Fruit fly (Drosophila melanogaster) whole organism, embryonic: ENCODE results near the gene Gr93a.

ENCODE experiments used
- Bgb ChIP-seq: fragments of 200-800 bp; sonication (Bioruptor generic); IDR thresholded peaks from 2 replicates; pipeline ENCODE4 v1.3.6; 2022; ENCODE audit warnings: missing biosample characterization, missing genetic modification characterization; ENCODE audit not compliant: partially characterized antibody
- Bteb2 ChIP-seq: fragments of 200-800 bp; sonication (Bioruptor generic); optimal IDR thresholded peaks from 2 replicates; lab custom pipeline; 2016; ENCODE audit warnings: missing biosample characterization, missing genetic modification characterization
- CG10274 ChIP-seq: fragments of 200-800 bp; sonication (Bioruptor generic); optimal IDR thresholded peaks from 3 replicates; lab custom pipeline; 2017; ENCODE audit warnings: missing biosample characterization, mild to moderate bottlenecking, missing genetic modification characterization
- CG11085 ChIP-seq: fragments of 200-800 bp; sonication (Bioruptor generic); IDR thresholded peaks from 2 replicates; pipeline ENCODE4 v1.3.6; 2022; ENCODE audit warnings: missing biosample characterization, missing genetic modification characterization
- CG11560 ChIP-seq: fragments of 200-800 bp; sonication (Bioruptor generic); IDR thresholded peaks from 3 replicates; pipeline ENCODE4 v1.3.6; 2022; ENCODE audit warnings: missing biosample characterization, missing genetic modification characterization
- CG11695 ChIP-seq: fragments of 200-800 bp; sonication (Bioruptor generic); IDR thresholded peaks from 3 replicates; pipeline ENCODE4 v1.3.6; 2022; ENCODE audit warnings: missing biosample characterization, missing genetic modification characterization
- CG1792 ChIP-seq: fragments of 200-800 bp; sonication (Bioruptor generic); optimal IDR thresholded peaks from 2 replicates; lab custom pipeline; 2016; ENCODE audit warnings: missing biosample characterization, missing genetic modification characterization
- CG2678 ChIP-seq: fragments of 200-800 bp; sonication (Bioruptor generic); optimal IDR thresholded peaks from 3 replicates; lab custom pipeline; 2019; ENCODE audit warnings: missing biosample characterization, mild to moderate bottlenecking, missing genetic modification characterization, moderate library complexity
- CG2875 ChIP-seq: fragments of 200-800 bp; sonication (Bioruptor generic); optimal IDR thresholded peaks from 2 replicates; lab custom pipeline; 2017; ENCODE audit warnings: missing biosample characterization, mild to moderate bottlenecking, missing genetic modification characterization, missing genetic modification reagents
- CG32772 ChIP-seq: fragments of 200-800 bp; sonication (Bioruptor generic); IDR thresholded peaks from 2 replicates; pipeline ENCODE4 v1.3.6; 2022; ENCODE audit warnings: missing biosample characterization, missing genetic modification characterization
- CG5180 ChIP-seq: fragments of 200-800 bp; sonication (Bioruptor generic); optimal IDR thresholded peaks from 3 replicates; lab custom pipeline; 2017; ENCODE audit warnings: missing biosample characterization, missing genetic modification characterization, mild to moderate bottlenecking, moderate library complexity, missing genetic modification reagents
- CG7372 ChIP-seq: fragments of 200-800 bp; sonication (Bioruptor generic); IDR thresholded peaks from 2 replicates; pipeline ENCODE4 v1.3.6; 2022; ENCODE audit warnings: missing biosample characterization, missing genetic modification characterization
- CG7745 ChIP-seq: fragments of 200-800 bp; sonication (Bioruptor generic); optimal IDR thresholded peaks from 2 replicates; lab custom pipeline; 2018; ENCODE audit warnings: missing biosample characterization, mild to moderate bottlenecking, missing genetic modification characterization, moderate library complexity
- CG8765 ChIP-seq: fragments of 200-800 bp; sonication (Bioruptor generic); IDR thresholded peaks from 2 replicates; pipeline ENCODE4 v1.3.6; 2022; ENCODE audit warnings: missing biosample characterization, missing genetic modification characterization
- Dll ChIP-seq: fragments of 200-800 bp; sonication (Bioruptor generic); IDR thresholded peaks from 4 replicates; pipeline ENCODE4 v1.3.6; 2022; ENCODE audit warnings: missing biosample characterization, missing genetic modification characterization; ENCODE audit not compliant: partially characterized antibody
- Fer3 ChIP-seq: fragments of 200-800 bp; sonication (Bioruptor generic); optimal IDR thresholded peaks from 2 replicates; lab custom pipeline; 2018; ENCODE audit warnings: missing biosample characterization, mild to moderate bottlenecking, missing genetic modification characterization, moderate library complexity
- H15 ChIP-seq: fragments of 200-800 bp; sonication (Bioruptor generic); IDR thresholded peaks from 3 replicates; pipeline ENCODE4 v1.3.6; 2022; ENCODE audit warnings: missing biosample characterization, missing genetic modification characterization
- H2.0 ChIP-seq: fragments of 200-800 bp; sonication (Bioruptor generic); IDR thresholded peaks from 2 replicates; pipeline ENCODE4 v1.3.6; 2022; ENCODE audit warnings: missing biosample characterization, missing genetic modification characterization
- HHEX ChIP-seq: fragments of 200-800 bp; sonication (Bioruptor generic); optimal IDR thresholded peaks from 3 replicates; lab custom pipeline; 2017; ENCODE audit warnings: missing biosample characterization, mild to moderate bottlenecking, missing genetic modification characterization, missing genetic modification reagents
- Hey ChIP-seq: fragments of 200-800 bp; sonication (Bioruptor generic); optimal IDR thresholded peaks from 3 replicates; lab custom pipeline; 2018; ENCODE audit warnings: missing biosample characterization, mild to moderate bottlenecking, missing genetic modification characterization
- HmgD ChIP-seq: fragments of 200-800 bp; sonication (Bioruptor generic); optimal IDR thresholded peaks from 3 replicates; lab custom pipeline; 2016; ENCODE audit warnings: missing biosample characterization, missing genetic modification characterization
- Hr51 ChIP-seq, 2 experiments: fragments of 200-800 bp; sonication (Bioruptor generic); optimal IDR thresholded peaks; 2 replicates in 1 of 2; 3 replicates in 1 of 2; lab custom pipeline; 2016 to 2018; ENCODE audit warnings: missing biosample characterization in 2 of 2, missing genetic modification characterization in 2 of 2, mild to moderate bottlenecking in 1 of 2, moderate library complexity in 1 of 2
- Mad ChIP-seq: fragments of 200-800 bp; sonication (Bioruptor generic); optimal IDR thresholded peaks from 2 replicates; lab custom pipeline; 2016; ENCODE audit warnings: missing biosample characterization, missing genetic modification characterization
- Meics ChIP-seq: fragments of 200-800 bp; sonication (Bioruptor generic); optimal IDR thresholded peaks from 2 replicates; lab custom pipeline; 2017; ENCODE audit warnings: missing biosample characterization, mild to moderate bottlenecking, missing genetic modification characterization
- Nf-YB ChIP-seq: fragments of 200-800 bp; sonication (Bioruptor generic); optimal IDR thresholded peaks from 3 replicates; lab custom pipeline; 2019; ENCODE audit warnings: missing biosample characterization, mild to moderate bottlenecking, missing genetic modification characterization, moderate library complexity
- Stat92E ChIP-seq, 3 experiments: fragments of >200 bp in 2 of 3; fragments of 200-800 bp in 1 of 3; sonication (Bioruptor generic) in 1 of 3; optimal IDR thresholded peaks; 2 replicates each; lab custom pipeline; 2017 to 2019; ENCODE audit warnings: missing biosample characterization in 3 of 3, missing genetic modification characterization in 3 of 3, mild to moderate bottlenecking in 1 of 3, moderate library complexity in 1 of 3
- ap ChIP-seq: fragments of 200-800 bp; sonication (Bioruptor generic); IDR thresholded peaks from 2 replicates; pipeline ENCODE4 v1.3.6; 2022; ENCODE audit warnings: missing biosample characterization, missing genetic modification characterization
- chif ChIP-seq, 2 experiments: fragments of 200-800 bp; sonication (Bioruptor generic); optimal IDR thresholded peaks; 3 replicates each; lab custom pipeline; 2016; ENCODE audit warnings: missing biosample characterization in 2 of 2, missing genetic modification characterization in 2 of 2
- ci ChIP-seq: fragments of 200-800 bp; sonication (Bioruptor generic); IDR thresholded peaks from 3 replicates; pipeline ENCODE4 v1.3.6; 2022; ENCODE audit warnings: missing biosample characterization, missing genetic modification characterization
- crc ChIP-seq: fragments of 200-800 bp; sonication (Bioruptor generic); optimal IDR thresholded peaks from 2 replicates; lab custom pipeline; 2016; ENCODE audit warnings: missing biosample characterization, missing genetic modification characterization
- crol ChIP-seq: fragments of 200-800 bp; sonication (Bioruptor generic); IDR thresholded peaks from 2 replicates; pipeline ENCODE4 v1.3.6; 2022; ENCODE audit warnings: missing biosample characterization, missing genetic modification characterization
- crp ChIP-seq, 2 experiments: fragments of 200-800 bp; sonication (Bioruptor generic); optimal IDR thresholded peaks; 2 replicates in 1 of 2; 3 replicates in 1 of 2; lab custom pipeline; 2017; ENCODE audit warnings: missing biosample characterization in 2 of 2, missing genetic modification characterization in 2 of 2, mild to moderate bottlenecking in 1 of 2, moderate library complexity in 1 of 2
- da ChIP-seq: fragments of 200-800 bp; sonication (Bioruptor generic); optimal IDR thresholded peaks from 2 replicates; lab custom pipeline; 2016; ENCODE audit warnings: missing biosample characterization, missing genetic modification characterization
- ems ChIP-seq: fragments of 200-800 bp; sonication (Bioruptor generic); optimal IDR thresholded peaks from 3 replicates; lab custom pipeline; 2016; ENCODE audit warnings: missing biosample characterization, missing genetic modification characterization
- exex ChIP-seq: fragments of 200-800 bp; sonication (Bioruptor generic); optimal IDR thresholded peaks from 4 replicates; lab custom pipeline; 2018; ENCODE audit warnings: missing biosample characterization, mild to moderate bottlenecking, missing genetic modification characterization, moderate library complexity
- eyg ChIP-seq: fragments of 200-800 bp; sonication (Bioruptor generic); optimal IDR thresholded peaks from 3 replicates; lab custom pipeline; 2016; ENCODE audit warnings: missing biosample characterization, missing genetic modification characterization
- ftz-f1 ChIP-seq: fragments of 200-800 bp; sonication (Bioruptor generic); optimal IDR thresholded peaks from 2 replicates; lab custom pipeline; 2016; ENCODE audit warnings: missing biosample characterization, missing genetic modification characterization
- fu2 ChIP-seq: fragments of 200-800 bp; sonication (Bioruptor generic); optimal IDR thresholded peaks from 2 replicates; lab custom pipeline; 2016; ENCODE audit warnings: missing biosample characterization, missing genetic modification characterization
- h ChIP-seq: fragments of >200 bp; optimal IDR thresholded peaks from 2 replicates; lab custom pipeline; 2017
- ind ChIP-seq: fragments of 200-800 bp; sonication (Bioruptor generic); optimal IDR thresholded peaks from 3 replicates; lab custom pipeline; 2016; ENCODE audit warnings: missing biosample characterization, missing genetic modification characterization
- insv ChIP-seq, 2 experiments: fragments of 200-800 bp; sonication (Bioruptor generic); optimal IDR thresholded peaks; 3 replicates each; lab custom pipeline; 2016 to 2018; ENCODE audit warnings: missing biosample characterization in 2 of 2, missing genetic modification characterization in 2 of 2
- knrl ChIP-seq: fragments of 200-800 bp; sonication (Bioruptor generic); IDR thresholded peaks from 3 replicates; pipeline ENCODE4 v1.3.6; 2022; ENCODE audit warnings: missing biosample characterization, missing genetic modification characterization; ENCODE audit not compliant: partially characterized antibody
- luna ChIP-seq: fragments of 200-800 bp; sonication (Bioruptor generic); optimal IDR thresholded peaks from 2 replicates; lab custom pipeline; 2016; ENCODE audit warnings: missing biosample characterization, missing genetic modification characterization
- oc ChIP-seq: fragments of 200-800 bp; sonication (Bioruptor generic); optimal IDR thresholded peaks from 2 replicates; lab custom pipeline; 2018; ENCODE audit warnings: missing biosample characterization, mild to moderate bottlenecking, missing genetic modification characterization, moderate library complexity
- p53 ChIP-seq: fragments of 200-800 bp; sonication (Bioruptor generic); optimal IDR thresholded peaks from 2 replicates; lab custom pipeline; 2016; ENCODE audit warnings: missing biosample characterization, missing genetic modification characterization
- pnt ChIP-seq: fragments of 200-800 bp; sonication (Bioruptor generic); optimal IDR thresholded peaks from 3 replicates; lab custom pipeline; 2016; ENCODE audit warnings: missing biosample characterization, missing genetic modification characterization
- scrt ChIP-seq: fragments of 200-800 bp; sonication (Bioruptor generic); optimal IDR thresholded peaks from 2 replicates; lab custom pipeline; 2018; ENCODE audit warnings: missing biosample characterization, mild to moderate bottlenecking, missing genetic modification characterization, moderate library complexity
- sim ChIP-seq: fragments of 200-800 bp; sonication (Bioruptor generic); IDR thresholded peaks from 2 replicates; pipeline ENCODE4 v1.3.6; 2022; ENCODE audit warnings: missing biosample characterization, missing genetic modification characterization
- slbo ChIP-seq: fragments of 200-800 bp; sonication (Bioruptor generic); IDR thresholded peaks from 2 replicates; pipeline ENCODE4 v1.3.6; 2022; ENCODE audit warnings: missing biosample characterization, missing genetic modification characterization
- wek ChIP-seq: fragments of 200-800 bp; sonication (Bioruptor generic); optimal IDR thresholded peaks from 3 replicates; lab custom pipeline; 2018; ENCODE audit warnings: missing biosample characterization, mild to moderate bottlenecking, missing genetic modification characterization, moderate library complexity

Gr93a gene

DNA sequence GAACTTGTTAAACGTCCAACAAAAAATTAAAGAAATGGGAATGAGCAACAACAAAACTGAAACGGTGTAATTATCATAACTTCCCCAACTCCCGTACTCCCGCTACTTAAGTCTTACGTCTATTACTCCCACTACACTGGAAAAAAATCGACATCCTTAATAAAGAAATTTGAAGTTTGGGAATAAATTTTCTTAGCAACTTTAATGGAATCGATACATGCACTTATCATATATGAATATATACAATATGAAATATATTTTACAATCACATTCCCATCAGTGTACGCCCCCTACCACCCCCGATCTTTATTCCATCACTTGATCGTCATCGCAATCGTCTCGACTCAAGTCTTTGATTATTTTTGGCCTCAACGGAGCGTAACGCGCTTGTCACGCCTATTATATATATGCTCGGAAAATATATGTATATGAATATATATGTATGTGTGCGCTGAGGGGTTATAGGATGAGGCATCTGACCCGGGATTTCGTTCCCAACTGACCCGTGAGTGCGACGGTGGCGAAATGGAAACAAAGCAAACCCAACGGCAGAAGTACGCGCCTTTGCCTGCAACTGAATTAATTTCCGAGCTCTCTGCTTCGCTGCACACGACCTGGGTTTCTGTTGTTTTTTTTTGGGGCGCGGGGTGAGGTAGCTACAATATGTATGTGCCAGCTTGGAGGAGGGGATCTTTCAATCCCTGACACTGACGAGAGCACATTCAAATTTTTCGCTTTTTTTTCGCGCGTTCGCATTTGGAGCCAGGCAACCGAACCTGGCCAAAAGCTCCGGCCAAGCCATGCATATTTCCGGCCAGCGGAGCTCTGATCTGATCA, 2.1 kb downstream of the Gr93a start (continued):
- no peak for TF ChIP-seq CG1792 (GFP tag; lab: Kevin White, UChicago)
- TF ChIP-seq Bgb, result no peak
- no peak for TF ChIP-seq Hey (tag; lab: Kevin White, UChicago)
- peak; percentile 7 for TF ChIP-seq CG2678 (tag; lab: Kevin White, UChicago)
- peak; percentile 31; the same call in 1 of the 3 replicates for TF ChIP-seq ci (GFP tag; lab: Robert Waterston, UW)
- no peak for TF ChIP-seq insv (GFP tag; optimal IDR thresholded peaks at IDR 0.05; lab: Kevin White, UChicago)
- no peak for TF ChIP-seq ftz-f1 (GFP tag; lab: Kevin White, UChicago)
- no peak for TF ChIP-seq ems (GFP tag; lab: Kevin White, UChicago)
- TF ChIP-seq ap (GFP tag; lab: Robert Waterston, UW), result no peak
- no peak for TF ChIP-seq Stat92E (GFP tag; optimal IDR thresholded peaks at IDR 0.05; lab: Kevin White, UChicago)
- peak; percentile 59 for TF ChIP-seq crol
- TF ChIP-seq crc (GFP tag; lab: Kevin White, UChicago), result no peak
- no peak for TF ChIP-seq exex (tag; lab: Kevin White, UChicago)
- TF ChIP-seq da, result no peak
- TF ChIP-seq CG8765, result no peak
- no peak for TF ChIP-seq ind
- no peak for TF ChIP-seq fu2
- peak; percentile 26 for TF ChIP-seq oc (tag; lab: Kevin White, UChicago)
- TF ChIP-seq Hr51 (GFP tag; optimal IDR thresholded peaks at IDR 0.05; lab: Kevin White, UChicago), result peak in 1 of 2 experiments; percentile 42
- TF ChIP-seq pnt, result no peak
- TF ChIP-seq CG7745, result no peak
- no peak for TF ChIP-seq slbo (GFP tag; lab: Robert Waterston, UW)
- no peak for TF ChIP-seq Mad
- TF ChIP-seq scrt (GFP tag; lab: Kevin White, UChicago), result no peak
- TF ChIP-seq sim (GFP tag; lab: Robert Waterston, UW), result no peak
- peak; percentile 60 for TF ChIP-seq CG2875 (GFP tag; lab: Kevin White, UChicago)
- no peak for TF ChIP-seq h
- no peak for TF ChIP-seq HmgD (GFP tag; lab: Kevin White, UChicago)
- no peak for TF ChIP-seq eyg
- TF ChIP-seq CG32772 (GFP tag; lab: Robert Waterston, UW), result peak; percentile 47
- no peak for TF ChIP-seq CG11560 (tag; lab: Robert Waterston, UW)
- no peak for TF ChIP-seq wek (GFP tag; lab: Kevin White, UChicago)
- no peak for TF ChIP-seq CG11085
- no peak for TF ChIP-seq Bteb2 (GFP tag; lab: Kevin White, UChicago)
- TF ChIP-seq crp (GFP tag; optimal IDR thresholded peaks at IDR 0.05; lab: Kevin White, UChicago), result no peak
- no peak for TF ChIP-seq CG11695 (GFP tag; lab: Robert Waterston, UW)
- TF ChIP-seq Fer3 (tag; lab: Kevin White, UChicago), result no peak
- no peak for TF ChIP-seq HHEX
- no peak for TF ChIP-seq CG10274 (GFP tag; lab: Kevin White, UChicago)
- no peak for TF ChIP-seq H2.0 (GFP tag; lab: Robert Waterston, UW)
- TF ChIP-seq Nf-YB (GFP tag; lab: Kevin White, UChicago), result peak; percentile 19
- TF ChIP-seq H15 (GFP tag; lab: Robert Waterston, UW), result 0 out of 3 replicates have a peak, but pooled peaks have one; percentile 46
- no peak for TF ChIP-seq Meics (GFP tag; lab: Kevin White, UChicago)
- TF ChIP-seq CG7372 (GFP tag; lab: Robert Waterston, UW), result no peak
- TF ChIP-seq Dll (GFP tag; lab: Robert Waterston, UW), result no peak
- no peak for TF ChIP-seq chif (GFP tag; optimal IDR thresholded peaks at IDR 0.05; lab: Kevin White, UChicago)
- no peak for TF ChIP-seq p53
- no peak for TF ChIP-seq luna (GFP tag; lab: Kevin White, UChicago)
- no peak for TF ChIP-seq knrl
- TF ChIP-seq CG5180 (GFP tag; lab: Kevin White, UChicago), result no peak
